Fruit fly (Drosophila melanogaster) whole organism, embryonic: Measurements from ENCODE around the gene trbl.

Experiments
- CG10147 ChIP-seq: fragments of 200-800 bp; sonication (Bioruptor generic); optimal IDR thresholded peaks from 2 replicates; lab custom pipeline; 2019; ENCODE audit warnings: missing biosample characterization, mild to moderate bottlenecking, missing genetic modification characterization, moderate library complexity
- CG10979 ChIP-seq: fragments of 200-800 bp; sonication (Bioruptor generic); optimal IDR thresholded peaks from 2 replicates; lab custom pipeline; 2018; ENCODE audit warnings: missing biosample characterization, mild to moderate bottlenecking, missing genetic modification characterization, moderate library complexity
- CG11723 ChIP-seq: fragments of 200-800 bp; sonication (Bioruptor generic); optimal IDR thresholded peaks from 2 replicates; lab custom pipeline; 2017; ENCODE audit warnings: missing biosample characterization, mild to moderate bottlenecking, missing genetic modification characterization
- CG12236 ChIP-seq: fragments of 200-800 bp; sonication (Bioruptor generic); optimal IDR thresholded peaks from 2 replicates; lab custom pipeline; 2016; ENCODE audit warnings: missing biosample characterization, missing genetic modification characterization
- CG12744 ChIP-seq: fragments of 200-800 bp; sonication (Bioruptor generic); optimal IDR thresholded peaks from 2 replicates; lab custom pipeline; 2016; ENCODE audit warnings: missing biosample characterization, missing genetic modification characterization
- CG12769 ChIP-seq: fragments of 200-800 bp; sonication (Bioruptor generic); optimal IDR thresholded peaks from 2 replicates; lab custom pipeline; 2019; ENCODE audit warnings: missing biosample characterization, mild to moderate bottlenecking, missing genetic modification characterization, moderate library complexity
- CG16815 ChIP-seq: fragments of 200-800 bp; sonication (Bioruptor generic); optimal IDR thresholded peaks from 3 replicates; lab custom pipeline; 2017; ENCODE audit warnings: missing biosample characterization, mild to moderate bottlenecking, missing genetic modification characterization
- CG16863 ChIP-seq: fragments of 200-800 bp; sonication (Bioruptor generic); optimal IDR thresholded peaks from 3 replicates; lab custom pipeline; 2016; ENCODE audit warnings: missing biosample characterization, missing genetic modification characterization
- CG17385 ChIP-seq: fragments of 200-800 bp; sonication (Bioruptor generic); optimal IDR thresholded peaks from 3 replicates; lab custom pipeline; 2018; ENCODE audit warnings: missing biosample characterization, mild to moderate bottlenecking, missing genetic modification characterization
- CG1832 ChIP-seq: fragments of 200-800 bp; sonication (Bioruptor generic); optimal IDR thresholded peaks from 2 replicates; lab custom pipeline; 2017; ENCODE audit warnings: missing biosample characterization, mild to moderate bottlenecking, missing genetic modification characterization, inconsistent platforms
- CG2202 ChIP-seq: fragments of 200-800 bp; sonication (Bioruptor generic); optimal IDR thresholded peaks from 2 replicates; lab custom pipeline; 2018; ENCODE audit warnings: missing biosample characterization, mild to moderate bottlenecking, missing genetic modification characterization
- CG30431 ChIP-seq: fragments of 200-800 bp; sonication (Bioruptor generic); optimal IDR thresholded peaks from 2 replicates; lab custom pipeline; 2017; ENCODE audit warnings: missing biosample characterization, missing genetic modification characterization
- CG32772 ChIP-seq: fragments of 200-800 bp; sonication (Bioruptor generic); IDR thresholded peaks from 2 replicates; pipeline ENCODE4 v1.3.6; 2022; ENCODE audit warnings: missing biosample characterization, missing genetic modification characterization
- CG5245 ChIP-seq: fragments of 200-800 bp; sonication (Bioruptor generic); optimal IDR thresholded peaks from 3 replicates; lab custom pipeline; 2016; ENCODE audit warnings: missing biosample characterization, missing genetic modification characterization
- CG7271 ChIP-seq: fragments of 200-800 bp; sonication (Bioruptor generic); optimal IDR thresholded peaks from 2 replicates; lab custom pipeline; 2018; ENCODE audit warnings: missing biosample characterization, mild to moderate bottlenecking, missing genetic modification characterization, moderate library complexity
- CG7556 ChIP-seq: fragments of 200-800 bp; sonication (Bioruptor generic); optimal IDR thresholded peaks from 2 replicates; lab custom pipeline; 2017; ENCODE audit warnings: missing biosample characterization, mild to moderate bottlenecking, missing genetic modification characterization
- CG7786 ChIP-seq: fragments of 200-800 bp; sonication (Bioruptor generic); optimal IDR thresholded peaks from 2 replicates; lab custom pipeline; 2016; ENCODE audit warnings: missing biosample characterization, missing genetic modification characterization
- CG7963 ChIP-seq: fragments of 200-800 bp; sonication (Bioruptor generic); IDR thresholded peaks from 3 replicates; pipeline ENCODE4 v1.3.6; 2022; ENCODE audit warnings: missing biosample characterization, missing genetic modification characterization; ENCODE audit not compliant: partially characterized antibody
- CG8388 ChIP-seq: fragments of 200-800 bp; sonication (Bioruptor generic); optimal IDR thresholded peaks from 2 replicates; lab custom pipeline; 2019; ENCODE audit warnings: missing biosample characterization, mild to moderate bottlenecking, missing genetic modification characterization, moderate library complexity
- Chrac-16 ChIP-seq: fragments of 200-800 bp; sonication (Bioruptor generic); optimal IDR thresholded peaks from 3 replicates; lab custom pipeline; 2016; ENCODE audit warnings: missing biosample characterization, missing genetic modification characterization
- Eip74EF ChIP-seq, 2 experiments: fragments of 200-800 bp in 1 of 2; fragments of >200 bp in 1 of 2; sonication (Bioruptor generic) in 1 of 2; optimal IDR thresholded peaks; 2 replicates each; lab custom pipeline; 2017 to 2019; ENCODE audit warnings: missing biosample characterization in 2 of 2, missing genetic modification characterization in 2 of 2, mild to moderate bottlenecking in 1 of 2, moderate library complexity in 1 of 2
- MESR4 ChIP-seq: fragments of 200-800 bp; sonication (Bioruptor generic); optimal IDR thresholded peaks from 2 replicates; lab custom pipeline; 2018; ENCODE audit warnings: missing biosample characterization, mild to moderate bottlenecking, missing genetic modification characterization, moderate library complexity
- NfI ChIP-seq: fragments of 200-800 bp; sonication (Bioruptor generic); optimal IDR thresholded peaks from 3 replicates; lab custom pipeline; 2018; ENCODE audit warnings: missing biosample characterization, mild to moderate bottlenecking, missing genetic modification characterization, moderate library complexity
- Opbp ChIP-seq: fragments of 200-800 bp; sonication (Bioruptor generic); IDR thresholded peaks from 3 replicates; pipeline ENCODE4 v1.3.6; 2022; ENCODE audit warnings: missing biosample characterization, missing genetic modification characterization; ENCODE audit not compliant: partially characterized antibody
- PHDP ChIP-seq: fragments of 200-800 bp; sonication (Bioruptor generic); optimal IDR thresholded peaks from 3 replicates; lab custom pipeline; 2018; ENCODE audit warnings: missing biosample characterization, mild to moderate bottlenecking, missing genetic modification characterization, moderate library complexity
- Sry-δ ChIP-seq: fragments of 200-800 bp; sonication (Bioruptor generic); optimal IDR thresholded peaks from 2 replicates; lab custom pipeline; 2016; ENCODE audit warnings: missing biosample characterization, missing genetic modification characterization
- Xrp1 ChIP-seq: fragments of 200-800 bp; sonication (Bioruptor generic); IDR thresholded peaks from 2 replicates; pipeline ENCODE4 v1.3.6; 2022; ENCODE audit warnings: missing biosample characterization, missing genetic modification characterization
- bcd ChIP-seq: fragments of 200-800 bp; sonication (Bioruptor generic); optimal IDR thresholded peaks from 2 replicates; lab custom pipeline; 2017; ENCODE audit warnings: missing biosample characterization, mild to moderate bottlenecking, missing genetic modification characterization
- bigmax ChIP-seq: fragments of 200-800 bp; sonication (Bioruptor generic); optimal IDR thresholded peaks from 2 replicates; lab custom pipeline; 2018; ENCODE audit warnings: missing biosample characterization, mild to moderate bottlenecking, missing genetic modification characterization
- cad ChIP-seq: fragments of >200 bp; optimal IDR thresholded peaks from 2 replicates; lab custom pipeline; 2017; ENCODE audit warnings: missing biosample characterization, missing genetic modification characterization
- chif ChIP-seq, 2 experiments: fragments of 200-800 bp; sonication (Bioruptor generic); optimal IDR thresholded peaks; 3 replicates each; lab custom pipeline; 2016; ENCODE audit warnings: missing biosample characterization in 2 of 2, missing genetic modification characterization in 2 of 2
- grn ChIP-seq: fragments of 200-800 bp; sonication (Bioruptor generic); optimal IDR thresholded peaks from 3 replicates; lab custom pipeline; 2017; ENCODE audit warnings: missing biosample characterization, missing genetic modification characterization
- ham ChIP-seq: fragments of 200-800 bp; sonication (Bioruptor generic); IDR thresholded peaks from 2 replicates; pipeline ENCODE4 v1.3.6; 2022; ENCODE audit warnings: missing biosample characterization, missing genetic modification characterization
- hb ChIP-seq: fragments of 200-800 bp; sonication (Bioruptor generic); IDR thresholded peaks from 3 replicates; pipeline ENCODE4 v1.3.6; 2022; ENCODE audit warnings: missing biosample characterization, missing genetic modification characterization; ENCODE audit not compliant: partially characterized antibody
- hth ChIP-seq: fragments of >200 bp; optimal IDR thresholded peaks from 2 replicates; lab custom pipeline; 2017; ENCODE audit warnings: inconsistent platforms
- ind ChIP-seq: fragments of 200-800 bp; sonication (Bioruptor generic); optimal IDR thresholded peaks from 3 replicates; lab custom pipeline; 2016; ENCODE audit warnings: missing biosample characterization, missing genetic modification characterization
- maf-S ChIP-seq: fragments of 200-800 bp; sonication (Bioruptor generic); optimal IDR thresholded peaks from 2 replicates; lab custom pipeline; 2016; ENCODE audit warnings: missing biosample characterization, missing genetic modification characterization
- mld ChIP-seq: fragments of 200-800 bp; sonication (Bioruptor generic); IDR thresholded peaks from 3 replicates; pipeline ENCODE4 v1.3.6; 2022; ENCODE audit warnings: missing biosample characterization, missing genetic modification characterization; ENCODE audit not compliant: partially characterized antibody
- nau ChIP-seq: fragments of 200-800 bp; sonication (Bioruptor generic); optimal IDR thresholded peaks from 3 replicates; lab custom pipeline; 2017; ENCODE audit warnings: missing biosample characterization, mild to moderate bottlenecking, missing genetic modification characterization, missing genetic modification reagents
- nerfin-1 ChIP-seq: fragments of 200-800 bp; sonication (Bioruptor generic); optimal IDR thresholded peaks from 3 replicates; lab custom pipeline; 2019; ENCODE audit warnings: missing biosample characterization, mild to moderate bottlenecking, missing genetic modification characterization, moderate library complexity
- onecut ChIP-seq: fragments of 200-800 bp; sonication (Bioruptor generic); IDR thresholded peaks from 2 replicates; pipeline ENCODE4 v1.3.6; 2022; ENCODE audit warnings: missing biosample characterization, missing genetic modification characterization
- pros ChIP-seq: fragments of 200-800 bp; sonication (Bioruptor generic); optimal IDR thresholded peaks from 3 replicates; lab custom pipeline; 2019; ENCODE audit warnings: missing biosample characterization, mild to moderate bottlenecking, missing genetic modification characterization, moderate library complexity
- run ChIP-seq: fragments of 200-800 bp; sonication (Bioruptor generic); optimal IDR thresholded peaks from 3 replicates; lab custom pipeline; 2018; ENCODE audit warnings: missing biosample characterization, mild to moderate bottlenecking, missing genetic modification characterization
- salm ChIP-seq: fragments of 200-800 bp; sonication (Bioruptor generic); optimal IDR thresholded peaks from 2 replicates; lab custom pipeline; 2018; ENCODE audit warnings: missing biosample characterization, mild to moderate bottlenecking, missing genetic modification characterization
- sd ChIP-seq: fragments of 200-800 bp; sonication (Bioruptor generic); optimal IDR thresholded peaks from 3 replicates; lab custom pipeline; 2018; ENCODE audit warnings: missing biosample characterization, mild to moderate bottlenecking, missing genetic modification characterization, moderate library complexity
- sisA ChIP-seq: fragments of 200-800 bp; sonication (Bioruptor generic); IDR thresholded peaks from 2 replicates; pipeline ENCODE4 v1.3.6; 2022; ENCODE audit warnings: missing biosample characterization, missing genetic modification characterization
- slbo ChIP-seq: fragments of 200-800 bp; sonication (Bioruptor generic); IDR thresholded peaks from 2 replicates; pipeline ENCODE4 v1.3.6; 2022; ENCODE audit warnings: missing biosample characterization, missing genetic modification characterization
- so ChIP-seq: fragments of 200-800 bp; sonication (Bioruptor generic); IDR thresholded peaks from 3 replicates; pipeline ENCODE4 v1.3.6; 2022; ENCODE audit warnings: missing biosample characterization, missing genetic modification characterization
- vvl ChIP-seq: fragments of 200-800 bp; sonication (Bioruptor generic); IDR thresholded peaks from 2 replicates; pipeline ENCODE4 v1.3.6; 2022; ENCODE audit warnings: missing biosample characterization, missing genetic modification characterization

Gene trbl

dm6 chr3L:20384086-20384810 is 17.2 kb downstream of the trbl start, which contains the start of the genes CG5498 and fbl (continued):
- TF ChIP-seq CG16863 (GFP tag; lab: Kevin White, UChicago) = no peak
- TF ChIP-seq Eip74EF (GFP tag; optimal IDR thresholded peaks at IDR 0.05; lab: Kevin White, UChicago) = peak in 1 of 2 experiments; percentile 40
- 0 out of 2 replicates have a peak, but pooled peaks have one; percentile 22 for TF ChIP-seq CG32772 (GFP tag; lab: Robert Waterston, UW)
- peak; percentile 64 for TF ChIP-seq Chrac-16 (GFP tag; lab: Kevin White, UChicago)
- peak; percentile 56 for TF ChIP-seq CG5245 (GFP tag; lab: Kevin White, UChicago)
- TF ChIP-seq CG30431 (GFP tag; lab: Kevin White, UChicago) = no peak
- TF ChIP-seq bcd (GFP tag; lab: Kevin White, UChicago) = peak; percentile 65
- no peak for TF ChIP-seq maf-S
- TF ChIP-seq CG8388 (GFP tag; lab: Kevin White, UChicago) = peak; percentile 47
- peak; percentile 1 for TF ChIP-seq CG7271 (tag; lab: Kevin White, UChicago)
- no peak for TF ChIP-seq pros
- TF ChIP-seq MESR4 (GFP tag; lab: Kevin White, UChicago) = peak; percentile 60
- TF ChIP-seq CG7556 (GFP tag; lab: Kevin White, UChicago) = peak; percentile 71
- peak; percentile 61 for TF ChIP-seq CG17385 (GFP tag; lab: Kevin White, UChicago)
- TF ChIP-seq Sry-δ (GFP tag; lab: Kevin White, UChicago) = peak; percentile 40
- peak; percentile 31 for TF ChIP-seq grn (GFP tag; lab: Kevin White, UChicago)
- TF ChIP-seq sd (tag; lab: Kevin White, UChicago) = peak; percentile 84
- TF ChIP-seq CG12236 (GFP tag; lab: Kevin White, UChicago) = no peak
- TF ChIP-seq Xrp1 = peak; percentile 54; the same call in 1 of the 2 replicates
- peak in 1 of 2 experiments; percentile 24 for TF ChIP-seq chif (GFP tag; optimal IDR thresholded peaks at IDR 0.05; lab: Kevin White, UChicago)
- no peak for TF ChIP-seq Opbp (GFP tag; lab: Robert Waterston, UW)
- no peak for TF ChIP-seq CG11723 (GFP tag; lab: Kevin White, UChicago)
- peak; percentile 64 for TF ChIP-seq ind (GFP tag; lab: Kevin White, UChicago)
- peak; percentile 54; the same call in 1 of the 3 replicates for TF ChIP-seq mld (GFP tag; lab: Robert Waterston, UW)
- TF ChIP-seq cad = no peak
- peak; percentile 36 for TF ChIP-seq CG10147 (GFP tag; lab: Kevin White, UChicago)
- TF ChIP-seq ham (GFP tag; lab: Robert Waterston, UW) = no peak
- peak; percentile 63; the same call in 1 of the 2 replicates for TF ChIP-seq slbo
- TF ChIP-seq PHDP (tag; lab: Kevin White, UChicago) = peak; percentile 70
- no peak for TF ChIP-seq sisA (GFP tag; lab: Robert Waterston, UW)
- TF ChIP-seq CG1832 (GFP tag; lab: Kevin White, UChicago) = no peak
- peak; percentile 51 for TF ChIP-seq salm
- peak; percentile 63 for TF ChIP-seq NfI (GFP tag; lab: Kevin White, UChicago)
- TF ChIP-seq so (GFP tag; lab: Robert Waterston, UW) = no peak
- TF ChIP-seq CG10979 (tag; lab: Kevin White, UChicago) = peak; percentile 52
- peak; percentile 72 for TF ChIP-seq vvl (GFP tag; lab: Robert Waterston, UW)
- no peak for TF ChIP-seq hth (lab: Kevin White, UChicago)
- TF ChIP-seq CG7786 (GFP tag; lab: Kevin White, UChicago) = peak; percentile 38
- TF ChIP-seq CG12744 (GFP tag; lab: Kevin White, UChicago) = peak; percentile 29
- peak; percentile 12 for TF ChIP-seq CG2202 (tag; lab: Kevin White, UChicago)
- TF ChIP-seq run (tag; lab: Kevin White, UChicago) = no peak
- TF ChIP-seq nerfin-1 (tag; lab: Kevin White, UChicago) = peak; percentile 32
- peak; percentile 26 for TF ChIP-seq CG16815 (GFP tag; lab: Kevin White, UChicago)
- TF ChIP-seq onecut (GFP tag; lab: Robert Waterston, UW) = peak; percentile 55
- TF ChIP-seq CG12769 (tag; lab: Kevin White, UChicago) = no peak
- no peak for TF ChIP-seq nau (GFP tag; lab: Kevin White, UChicago)
- TF ChIP-seq bigmax (GFP tag; lab: Kevin White, UChicago) = no peak
- TF ChIP-seq CG7963 (GFP tag; lab: Robert Waterston, UW) = no peak
- TF ChIP-seq hb = no peak
